Fruit fly (Drosophila melanogaster) whole organism, adult: ENCODE results near the gene glec.

Experiments
- CG11617 ChIP-seq: fragments of 200-800 bp; sonication (Bioruptor generic); optimal IDR thresholded peaks from 2 replicates; lab custom pipeline; 2017; ENCODE audit warnings: mild to moderate bottlenecking, missing biosample characterization, missing genetic modification reagents, missing genetic modification characterization
- CG12768 ChIP-seq: fragments of 200-800 bp; sonication (Bioruptor generic); optimal IDR thresholded peaks from 2 replicates; lab custom pipeline; 2017; ENCODE audit warnings: missing biosample characterization, missing genetic modification characterization, mild to moderate bottlenecking, moderate library complexity, missing genetic modification reagents
- CG14711 ChIP-seq: fragments of 200-800 bp; sonication (Bioruptor generic); optimal IDR thresholded peaks from 2 replicates; lab custom pipeline; 2018; ENCODE audit warnings: missing biosample characterization, mild to moderate bottlenecking, missing genetic modification characterization, moderate library complexity
- CG1620 ChIP-seq: fragments of 200-800 bp; sonication (Bioruptor generic); optimal IDR thresholded peaks from 2 replicates; lab custom pipeline; 2016; ENCODE audit warnings: missing biosample characterization, missing genetic modification characterization
- CG33017 ChIP-seq: fragments of 200-800 bp; sonication (Bioruptor generic); optimal IDR thresholded peaks from 2 replicates; lab custom pipeline; 2018; ENCODE audit warnings: missing biosample characterization, mild to moderate bottlenecking, missing genetic modification characterization, moderate library complexity
- CG5204 ChIP-seq: fragments of 200-800 bp; sonication (Bioruptor generic); optimal IDR thresholded peaks from 2 replicates; lab custom pipeline; 2016; ENCODE audit warnings: missing biosample characterization, missing genetic modification characterization
- CG7045 ChIP-seq: fragments of 200-800 bp; sonication (Bioruptor generic); optimal IDR thresholded peaks from 2 replicates; lab custom pipeline; 2017; ENCODE audit warnings: missing biosample characterization, mild to moderate bottlenecking, missing genetic modification characterization
- CG7101 ChIP-seq: fragments of 200-800 bp; sonication (Bioruptor generic); optimal IDR thresholded peaks from 2 replicates; lab custom pipeline; 2018; ENCODE audit warnings: missing biosample characterization, mild to moderate bottlenecking, missing genetic modification characterization, moderate library complexity
- Clk ChIP-seq: fragments of 200-800 bp; sonication (Bioruptor generic); optimal IDR thresholded peaks from 2 replicates; lab custom pipeline; 2017; ENCODE audit warnings: missing biosample characterization, missing genetic modification characterization
- Crg-1 ChIP-seq: fragments of 200-800 bp; sonication (Bioruptor generic); optimal IDR thresholded peaks from 2 replicates; lab custom pipeline; 2016; ENCODE audit warnings: missing biosample characterization, missing genetic modification characterization
- Hr96 ChIP-seq: fragments of 200-800 bp; sonication (Bioruptor generic); optimal IDR thresholded peaks from 2 replicates; lab custom pipeline; 2016; ENCODE audit warnings: missing biosample characterization, missing genetic modification characterization
- Mnt ChIP-seq: fragments of 200-800 bp; sonication (Bioruptor generic); optimal IDR thresholded peaks from 2 replicates; lab custom pipeline; 2016; ENCODE audit warnings: missing biosample characterization, mild to moderate bottlenecking, missing genetic modification characterization
- bab1 ChIP-seq: fragments of 200-800 bp; sonication (Bioruptor generic); optimal IDR thresholded peaks from 3 replicates; lab custom pipeline; 2019; ENCODE audit warnings: missing biosample characterization, mild to moderate bottlenecking, missing genetic modification characterization, moderate library complexity
- cic ChIP-seq: fragments of 200-800 bp; sonication (Bioruptor generic); optimal IDR thresholded peaks from 2 replicates; lab custom pipeline; 2017; ENCODE audit warnings: missing biosample characterization, mild to moderate bottlenecking, missing genetic modification characterization, moderate library complexity
- cnc ChIP-seq, 2 experiments: fragments of >200 bp; optimal IDR thresholded peaks; 2 replicates each; lab custom pipeline; 2017
- kay ChIP-seq: fragments of 200-800 bp; sonication (Bioruptor generic); peaks from one replicate; lab custom pipeline; 2016; ENCODE audit warnings: missing biosample characterization, missing genetic modification characterization, borderline replicate concordance
- ovo ChIP-seq: fragments of 200-800 bp; sonication (Bioruptor generic); optimal IDR thresholded peaks from 2 replicates; lab custom pipeline; 2016; ENCODE audit warnings: missing biosample characterization, missing genetic modification characterization
- pad ChIP-seq: fragments of 200-800 bp; sonication (Bioruptor generic); optimal IDR thresholded peaks from 3 replicates; lab custom pipeline; 2017; ENCODE audit warnings: missing biosample characterization, missing genetic modification characterization, mild to moderate bottlenecking, moderate library complexity, missing genetic modification reagents
- tj ChIP-seq: fragments of 200-800 bp; sonication (Bioruptor generic); optimal IDR thresholded peaks from 3 replicates; lab custom pipeline; 2017; ENCODE audit warnings: missing biosample characterization, mild to moderate bottlenecking, missing genetic modification characterization, moderate library complexity
- toe ChIP-seq: fragments of 200-800 bp; sonication (Bioruptor generic); optimal IDR thresholded peaks from 2 replicates; lab custom pipeline; 2016; ENCODE audit warnings: missing biosample characterization, missing genetic modification characterization

The glec gene

DNA sequence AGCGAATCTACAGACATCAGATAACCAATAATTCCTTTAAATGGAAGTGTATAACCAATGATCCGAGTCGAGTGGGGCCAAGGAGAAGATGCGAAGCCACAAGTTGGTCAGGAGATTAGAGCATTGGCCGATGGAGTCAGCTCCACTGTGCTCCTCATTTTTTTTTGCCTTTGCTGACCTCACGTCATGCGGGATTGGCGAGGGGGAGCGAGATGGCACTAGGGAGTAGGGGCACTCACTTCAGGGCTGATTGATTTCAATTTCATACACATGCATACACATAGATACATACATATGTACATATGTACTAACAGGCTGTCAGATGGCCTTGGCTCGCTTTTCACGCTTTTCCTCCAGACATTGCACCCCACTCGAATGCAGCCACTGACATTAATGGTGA is 7.8 kb downstream of the glec start:
- TF ChIP-seq CG5204 (GFP tag; lab: Kevin White, UChicago) (no peak), bab1 (GFP tag; lab: Kevin White, UChicago) (no peak), CG1620 (no peak), CG33017 (no peak), Clk (no peak), CG12768 (GFP tag; lab: Kevin White, UChicago) (no peak)

DNA sequence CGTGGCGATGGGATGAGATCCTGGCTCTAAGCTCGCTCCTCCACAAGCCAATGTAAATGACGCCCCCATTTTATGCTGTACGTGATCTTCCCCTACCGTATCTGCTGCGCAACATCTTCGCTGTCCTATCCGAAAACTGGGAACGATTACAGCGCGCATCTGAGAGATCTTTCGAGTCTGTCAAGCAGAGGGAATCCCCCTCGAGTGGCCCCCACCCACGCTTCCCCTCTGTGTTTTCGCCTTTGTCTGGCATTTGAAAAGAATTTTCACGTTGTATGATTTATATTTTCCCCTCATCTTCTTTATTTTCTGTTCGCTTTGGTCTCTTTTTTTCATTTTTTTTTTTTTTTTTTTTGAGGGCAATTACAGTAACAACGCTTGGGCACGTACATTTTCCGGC is 8.6 kb downstream of the glec start:
- TF ChIP-seq ovo (GFP tag; lab: Kevin White, UChicago): no peak
- TF ChIP-seq CG11617 (GFP tag; lab: Kevin White, UChicago): no peak
- TF ChIP-seq pad (GFP tag; lab: Kevin White, UChicago): no peak
- TF ChIP-seq CG7101: no peak
- no peak for TF ChIP-seq CG12768 (GFP tag; lab: Kevin White, UChicago)
- TF ChIP-seq kay (GFP tag; lab: Kevin White, UChicago): no peak
- no peak for TF ChIP-seq CG7045 (GFP tag; lab: Kevin White, UChicago)

DNA sequence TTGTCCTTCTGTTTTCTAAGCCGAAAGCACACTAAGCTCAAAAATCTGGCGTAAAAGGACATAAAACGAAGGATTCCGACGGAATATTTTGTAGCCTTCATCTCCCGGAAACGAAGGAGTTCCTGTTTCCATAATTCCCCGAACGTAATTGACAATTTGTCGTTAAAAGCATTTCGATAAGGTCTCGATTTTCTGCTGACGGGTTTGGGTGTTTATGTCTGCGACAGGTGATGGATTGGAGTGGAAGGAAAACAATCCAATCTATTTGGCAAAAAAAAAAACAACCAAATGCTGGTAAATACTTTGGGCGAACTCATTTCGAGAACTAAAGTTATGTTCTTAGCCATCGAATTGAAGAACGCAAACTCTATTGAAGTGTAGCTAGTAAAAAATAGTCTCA is 9.5 kb downstream of the glec start, which contains the start of gene Gr93d:
TSS of gene Gr93d (minus strand) at position 101 of the 400 bp plus-strand sequence.
- TF ChIP-seq pad (GFP tag; lab: Kevin White, UChicago) (no peak), Mnt (GFP tag; lab: Kevin White, UChicago) (no peak), CG5204 (GFP tag; lab: Kevin White, UChicago) (no peak), ovo (GFP tag; lab: Kevin White, UChicago) (no peak), cnc (optimal IDR thresholded peaks at IDR 0.05; lab: Kevin White, UChicago) (no peak), CG7045 (GFP tag; lab: Kevin White, UChicago) (no peak), CG7101 (no peak), Clk (no peak), CG12768 (GFP tag; lab: Kevin White, UChicago) (no peak), CG33017 (no peak), CG11617 (GFP tag; lab: Kevin White, UChicago) (no peak), toe (no peak), CG1620 (no peak), bab1 (GFP tag; lab: Kevin White, UChicago) (no peak)

DNA sequence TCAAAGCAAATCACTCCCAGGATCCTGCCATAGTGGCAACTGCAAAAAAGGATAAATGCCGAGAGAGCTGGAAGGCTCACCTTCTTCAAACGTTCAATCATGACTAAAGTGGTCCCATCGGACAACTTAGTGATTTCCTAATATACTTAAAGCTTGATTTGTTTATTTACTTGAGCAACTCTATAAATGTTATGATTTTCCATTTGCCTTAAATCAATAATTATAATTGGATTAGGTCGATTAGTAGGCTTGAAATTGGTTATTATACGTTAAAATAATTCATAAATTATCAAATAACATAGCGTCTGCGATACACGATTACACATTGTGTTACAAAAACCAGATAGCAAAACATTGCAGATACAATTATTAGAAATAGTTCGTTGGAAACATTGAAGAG is 10.9 kb downstream of the glec start, which contains the start of gene Gr93c:
TSS of gene Gr93c (minus strand) at position 101 of the 400 bp plus-strand sequence.
- no peak for TF ChIP-seq bab1 (GFP tag; lab: Kevin White, UChicago)
- TF ChIP-seq toe: no peak
- no peak for TF ChIP-seq Clk
- no peak for TF ChIP-seq tj (GFP tag; lab: Kevin White, UChicago)
- TF ChIP-seq CG5204 (GFP tag; lab: Kevin White, UChicago): no peak
- TF ChIP-seq kay (GFP tag; lab: Kevin White, UChicago): no peak
- TF ChIP-seq CG12768 (GFP tag; lab: Kevin White, UChicago): no peak
- TF ChIP-seq CG33017: no peak
- TF ChIP-seq Hr96 (GFP tag; lab: Kevin White, UChicago): no peak
- TF ChIP-seq CG11617 (GFP tag; lab: Kevin White, UChicago): no peak
- TF ChIP-seq CG7101: no peak
- no peak for TF ChIP-seq CG1620
- TF ChIP-seq CG14711 (tag; lab: Kevin White, UChicago): no peak
- TF ChIP-seq Mnt (GFP tag; lab: Kevin White, UChicago): no peak
- no peak for TF ChIP-seq Crg-1 (GFP tag; lab: Kevin White, UChicago)
- TF ChIP-seq ovo (GFP tag; lab: Kevin White, UChicago): no peak
- TF ChIP-seq CG7045 (GFP tag; lab: Kevin White, UChicago): no peak
- no peak for TF ChIP-seq cnc (optimal IDR thresholded peaks at IDR 0.05; lab: Kevin White, UChicago)
- no peak for TF ChIP-seq cic

DNA sequence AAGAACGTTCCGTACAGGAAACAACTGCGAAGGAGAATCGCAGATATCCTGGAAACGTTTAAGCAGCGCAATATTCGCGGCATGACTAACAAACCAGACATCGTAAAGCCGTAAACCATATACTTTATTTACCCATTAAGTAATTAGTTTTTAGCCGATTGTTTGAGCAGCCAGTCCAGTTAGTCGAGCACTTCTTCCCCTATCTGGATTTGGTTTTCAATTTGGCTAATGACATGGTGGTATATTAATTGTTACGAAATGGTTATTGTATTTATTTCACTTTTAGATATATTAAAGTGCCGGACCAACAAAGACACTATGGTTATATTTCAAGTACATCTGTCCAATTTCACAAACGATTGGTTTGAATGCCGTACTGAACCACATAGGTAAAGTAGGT is 12.4 kb downstream of the glec start, which contains the start of gene Gr93b:
TSS of gene Gr93b (minus strand) at position 101 of the 400 bp plus-strand sequence.
- TF ChIP-seq tj (GFP tag; lab: Kevin White, UChicago) (no peak), Mnt (GFP tag; lab: Kevin White, UChicago) (no peak), bab1 (GFP tag; lab: Kevin White, UChicago) (no peak)

DNA sequence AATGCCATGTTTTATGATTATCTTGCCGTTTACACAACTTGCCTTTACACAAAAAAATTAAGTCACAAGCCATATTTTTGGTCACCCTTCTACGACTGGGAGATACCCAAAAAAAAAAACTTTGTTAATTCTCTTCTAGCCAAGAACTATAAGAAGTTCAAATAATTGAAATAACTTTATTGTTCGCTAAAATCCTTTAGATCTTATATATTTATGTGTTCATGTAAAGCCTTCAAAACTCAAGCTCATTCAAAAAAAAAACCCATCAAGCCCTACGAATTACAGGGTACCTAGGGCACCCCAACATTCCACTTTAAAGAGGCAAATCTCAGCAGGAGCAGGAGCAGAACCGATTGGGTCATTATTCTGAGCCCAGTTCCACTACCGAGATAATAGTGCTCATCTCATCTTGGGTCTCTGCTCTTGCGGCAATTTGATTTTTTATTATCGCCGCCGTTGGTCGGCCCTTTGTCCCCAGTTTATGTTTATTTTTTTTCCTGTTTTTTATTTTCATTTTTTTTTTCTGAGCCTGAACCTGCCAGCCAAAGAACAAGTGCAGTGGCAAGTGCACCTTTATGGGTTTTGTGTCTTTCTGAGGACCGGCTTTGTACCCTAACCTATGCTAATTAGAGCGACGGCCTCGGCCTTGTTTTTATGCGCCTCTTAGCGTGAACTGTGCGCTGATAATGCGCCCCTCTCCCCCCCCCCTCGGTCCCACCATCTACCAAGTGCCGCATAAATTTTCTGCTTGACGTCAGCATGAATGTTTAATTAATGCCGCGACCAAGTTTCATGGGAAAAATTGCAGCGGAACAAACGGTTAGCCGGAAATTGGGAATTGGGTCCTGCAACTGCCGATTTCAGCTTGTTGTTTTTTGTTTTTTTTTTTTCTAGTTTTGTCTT is 14.3 kb downstream of the glec start:
- TF ChIP-seq CG1620 (no peak), Crg-1 (GFP tag; lab: Kevin White, UChicago) (no peak), cic (no peak), CG12768 (GFP tag; lab: Kevin White, UChicago) (no peak), cnc (optimal IDR thresholded peaks at IDR 0.05; lab: Kevin White, UChicago) (no peak), Hr96 (GFP tag; lab: Kevin White, UChicago) (no peak), toe (no peak), pad (GFP tag; lab: Kevin White, UChicago) (no peak), CG33017 (no peak), CG7045 (GFP tag; lab: Kevin White, UChicago) (no peak), CG7101 (no peak), CG14711 (tag; lab: Kevin White, UChicago) (no peak)
